Fruit fly (Drosophila melanogaster) whole organism, embryonic: ENCODE measurements around the gene POLDIP2.
A peak's percentile ranks its signal among the peaks of the same experiment; 100 is the strongest.

Experiments
- Ada2b ChIP-seq: fragments of 200-800 bp; sonication (Bioruptor generic); IDR thresholded peaks from 2 replicates; pipeline ENCODE4 v1.3.6; 2022; ENCODE audit warnings: missing biosample characterization, missing genetic modification characterization
- B-H1 ChIP-seq: fragments of 200-800 bp; sonication (Bioruptor generic); IDR thresholded peaks from 3 replicates; pipeline ENCODE4 v1.3.6; 2022; ENCODE audit warnings: missing biosample characterization, missing genetic modification characterization
- Bteb2 ChIP-seq: fragments of 200-800 bp; sonication (Bioruptor generic); optimal IDR thresholded peaks from 2 replicates; lab custom pipeline; 2016; ENCODE audit warnings: missing biosample characterization, missing genetic modification characterization
- C15 ChIP-seq: fragments of 200-800 bp; sonication (Bioruptor generic); IDR thresholded peaks from 3 replicates; pipeline ENCODE4 v1.3.6; 2022; ENCODE audit warnings: missing biosample characterization, missing genetic modification characterization
- CG10321 ChIP-seq: fragments of 200-800 bp; sonication (Bioruptor generic); IDR thresholded peaks from 2 replicates; pipeline ENCODE4 v1.3.6; 2022; ENCODE audit warnings: missing biosample characterization, missing genetic modification characterization
- CG10366 ChIP-seq: fragments of 200-800 bp; sonication (Bioruptor generic); IDR thresholded peaks from 2 replicates; pipeline ENCODE4 v1.3.6; 2022; ENCODE audit warnings: missing biosample characterization, missing genetic modification characterization
- CG10959 ChIP-seq: fragments of 200-800 bp; sonication (Bioruptor generic); IDR thresholded peaks from 2 replicates; pipeline ENCODE4 v1.3.6; 2022; ENCODE audit warnings: missing biosample characterization, missing genetic modification characterization
- CG12942 ChIP-seq: fragments of 200-800 bp; sonication (Bioruptor generic); optimal IDR thresholded peaks from 3 replicates; lab custom pipeline; 2016; ENCODE audit warnings: missing biosample characterization, missing genetic modification characterization
- CG14667 ChIP-seq: fragments of 200-800 bp; sonication (Bioruptor generic); IDR thresholded peaks from 2 replicates; pipeline ENCODE4 v1.3.6; 2022; ENCODE audit warnings: missing biosample characterization, missing genetic modification characterization
- CG14965 ChIP-seq: fragments of 200-800 bp; sonication (Bioruptor generic); optimal IDR thresholded peaks from 2 replicates; lab custom pipeline; 2016; ENCODE audit warnings: missing biosample characterization, missing genetic modification characterization, borderline replicate concordance
- CG15073 ChIP-seq: fragments of 200-800 bp; sonication (Bioruptor generic); optimal IDR thresholded peaks from 2 replicates; lab custom pipeline; 2016; ENCODE audit warnings: missing biosample characterization, missing genetic modification characterization
- CG1529 ChIP-seq: fragments of 200-800 bp; sonication (Bioruptor generic); optimal IDR thresholded peaks from 3 replicates; lab custom pipeline; 2018; ENCODE audit warnings: missing biosample characterization, missing genetic modification characterization
- CG17361 ChIP-seq: fragments of 200-800 bp; sonication (Bioruptor generic); IDR thresholded peaks from 3 replicates; pipeline ENCODE4 v1.3.6; 2022; ENCODE audit warnings: missing biosample characterization, missing genetic modification characterization
- CG18011 ChIP-seq: fragments of 200-800 bp; sonication (Bioruptor generic); optimal IDR thresholded peaks from 2 replicates; lab custom pipeline; 2017; ENCODE audit warnings: missing biosample characterization, missing genetic modification characterization, mild to moderate bottlenecking, moderate library complexity, missing genotype
- CG2678 ChIP-seq: fragments of 200-800 bp; sonication (Bioruptor generic); optimal IDR thresholded peaks from 3 replicates; lab custom pipeline; 2019; ENCODE audit warnings: missing biosample characterization, mild to moderate bottlenecking, missing genetic modification characterization, moderate library complexity
- CG33557 ChIP-seq: fragments of 200-800 bp; sonication (Bioruptor generic); optimal IDR thresholded peaks from 2 replicates; lab custom pipeline; 2019; ENCODE audit warnings: missing biosample characterization, mild to moderate bottlenecking, missing genetic modification characterization, moderate library complexity
- CG3995 ChIP-seq: fragments of 200-800 bp; sonication (Bioruptor generic); optimal IDR thresholded peaks from 3 replicates; lab custom pipeline; 2016; ENCODE audit warnings: missing biosample characterization, missing genetic modification characterization
- CG6854 ChIP-seq: fragments of 200-800 bp; sonication (Bioruptor generic); optimal IDR thresholded peaks from 3 replicates; lab custom pipeline; 2017; ENCODE audit warnings: missing biosample characterization, mild to moderate bottlenecking, missing genetic modification characterization
- CG9609 ChIP-seq: fragments of 200-800 bp; sonication (Bioruptor generic); optimal IDR thresholded peaks from 3 replicates; lab custom pipeline; 2016; ENCODE audit warnings: missing biosample characterization, missing genetic modification characterization
- CG9797 ChIP-seq: fragments of 200-800 bp; sonication (Bioruptor generic); optimal IDR thresholded peaks from 3 replicates; lab custom pipeline; 2018; ENCODE audit warnings: missing biosample characterization, mild to moderate bottlenecking, missing genetic modification characterization
- D19A ChIP-seq: fragments of 200-800 bp; optimal IDR thresholded peaks from 3 replicates; lab custom pipeline; 2019; ENCODE audit warnings: missing biosample characterization, mild to moderate bottlenecking, missing genetic modification characterization, moderate library complexity
- Dbx ChIP-seq: fragments of 200-800 bp; sonication (Bioruptor generic); IDR thresholded peaks from 3 replicates; pipeline ENCODE4 v1.3.6; 2022; ENCODE audit warnings: missing biosample characterization, missing genetic modification characterization
- Doc3 ChIP-seq: fragments of 200-800 bp; sonication (Bioruptor generic); IDR thresholded peaks from 3 replicates; pipeline ENCODE4 v1.3.6; 2022; ENCODE audit warnings: missing biosample characterization, missing genetic modification characterization; ENCODE audit not compliant: partially characterized antibody
- HHEX ChIP-seq: fragments of 200-800 bp; sonication (Bioruptor generic); optimal IDR thresholded peaks from 3 replicates; lab custom pipeline; 2017; ENCODE audit warnings: missing biosample characterization, mild to moderate bottlenecking, missing genetic modification characterization, missing genetic modification reagents
- Rx ChIP-seq: fragments of 200-800 bp; sonication (Bioruptor generic); IDR thresholded peaks from 2 replicates; pipeline ENCODE4 v1.3.6; 2022; ENCODE audit warnings: missing biosample characterization, missing genetic modification characterization
- Xbp1 ChIP-seq: fragments of 200-800 bp; sonication (Bioruptor generic); optimal IDR thresholded peaks from 3 replicates; lab custom pipeline; 2016; ENCODE audit warnings: missing biosample characterization, mild to moderate bottlenecking, missing genetic modification characterization
- YL-1 ChIP-seq: fragments of 200-800 bp; sonication (Bioruptor generic); optimal IDR thresholded peaks from 3 replicates; lab custom pipeline; 2017; ENCODE audit warnings: missing biosample characterization, mild to moderate bottlenecking, missing genetic modification characterization
- amos ChIP-seq: fragments of 200-800 bp; sonication (Bioruptor generic); IDR thresholded peaks from 2 replicates; pipeline ENCODE4 v1.3.6; 2022; ENCODE audit warnings: missing biosample characterization, missing genetic modification characterization; ENCODE audit not compliant: partially characterized antibody
- ap ChIP-seq: fragments of 200-800 bp; sonication (Bioruptor generic); IDR thresholded peaks from 2 replicates; pipeline ENCODE4 v1.3.6; 2022; ENCODE audit warnings: missing biosample characterization, missing genetic modification characterization
- bcd ChIP-seq: fragments of 200-800 bp; sonication (Bioruptor generic); optimal IDR thresholded peaks from 2 replicates; lab custom pipeline; 2017; ENCODE audit warnings: missing biosample characterization, mild to moderate bottlenecking, missing genetic modification characterization
- ci ChIP-seq: fragments of 200-800 bp; sonication (Bioruptor generic); IDR thresholded peaks from 3 replicates; pipeline ENCODE4 v1.3.6; 2022; ENCODE audit warnings: missing biosample characterization, missing genetic modification characterization
- crol ChIP-seq: fragments of 200-800 bp; sonication (Bioruptor generic); IDR thresholded peaks from 2 replicates; pipeline ENCODE4 v1.3.6; 2022; ENCODE audit warnings: missing biosample characterization, missing genetic modification characterization
- dati ChIP-seq: fragments of 200-800 bp; sonication (Bioruptor generic); IDR thresholded peaks from 2 replicates; pipeline ENCODE4 v1.3.6; 2022; ENCODE audit warnings: missing biosample characterization, missing genetic modification characterization
- fd64A ChIP-seq: fragments of 200-800 bp; sonication (Bioruptor generic); optimal IDR thresholded peaks from 3 replicates; lab custom pipeline; 2018; ENCODE audit warnings: missing biosample characterization, mild to moderate bottlenecking, missing genetic modification characterization
- gsb-n ChIP-seq: fragments of 200-800 bp; sonication (Bioruptor generic); optimal IDR thresholded peaks from 3 replicates; lab custom pipeline; 2018; ENCODE audit warnings: missing biosample characterization, mild to moderate bottlenecking, missing genetic modification characterization
- her ChIP-seq: fragments of 200-800 bp; sonication (Bioruptor generic); optimal IDR thresholded peaks from 2 replicates; lab custom pipeline; 2016; ENCODE audit warnings: missing biosample characterization, missing genetic modification characterization
- lilli ChIP-seq: fragments of 200-800 bp; sonication (Bioruptor generic); optimal IDR thresholded peaks from 3 replicates; lab custom pipeline; 2016; ENCODE audit warnings: missing biosample characterization, missing genetic modification characterization
- lmd ChIP-seq: fragments of 200-800 bp; sonication (Bioruptor generic); IDR thresholded peaks from 2 replicates; pipeline ENCODE4 v1.3.6; 2022; ENCODE audit warnings: missing biosample characterization, missing genetic modification characterization
- maf-S ChIP-seq: fragments of 200-800 bp; sonication (Bioruptor generic); optimal IDR thresholded peaks from 2 replicates; lab custom pipeline; 2016; ENCODE audit warnings: missing biosample characterization, missing genetic modification characterization
- nau ChIP-seq: fragments of 200-800 bp; sonication (Bioruptor generic); optimal IDR thresholded peaks from 3 replicates; lab custom pipeline; 2017; ENCODE audit warnings: missing biosample characterization, mild to moderate bottlenecking, missing genetic modification characterization, missing genetic modification reagents
- nmo ChIP-seq: fragments of 200-800 bp; sonication (Bioruptor generic); optimal IDR thresholded peaks from 2 replicates; lab custom pipeline; 2018; ENCODE audit warnings: missing biosample characterization, mild to moderate bottlenecking, missing genetic modification characterization, moderate library complexity
- run ChIP-seq: fragments of 200-800 bp; sonication (Bioruptor generic); optimal IDR thresholded peaks from 3 replicates; lab custom pipeline; 2018; ENCODE audit warnings: missing biosample characterization, mild to moderate bottlenecking, missing genetic modification characterization
- salm ChIP-seq: fragments of 200-800 bp; sonication (Bioruptor generic); optimal IDR thresholded peaks from 2 replicates; lab custom pipeline; 2018; ENCODE audit warnings: missing biosample characterization, mild to moderate bottlenecking, missing genetic modification characterization
- slbo ChIP-seq: fragments of 200-800 bp; sonication (Bioruptor generic); IDR thresholded peaks from 2 replicates; pipeline ENCODE4 v1.3.6; 2022; ENCODE audit warnings: missing biosample characterization, missing genetic modification characterization
- slp2 ChIP-seq: fragments of 200-800 bp; sonication (Bioruptor generic); optimal IDR thresholded peaks from 2 replicates; lab custom pipeline; 2016; ENCODE audit warnings: missing biosample characterization, missing genetic modification characterization
- trem ChIP-seq: fragments of 200-800 bp; optimal IDR thresholded peaks from 3 replicates; lab custom pipeline; 2019; ENCODE audit warnings: missing biosample characterization, mild to moderate bottlenecking, missing genetic modification characterization, moderate library complexity
- trh ChIP-seq: fragments of 200-800 bp; sonication (Bioruptor generic); optimal IDR thresholded peaks from 2 replicates; lab custom pipeline; 2016; ENCODE audit warnings: missing biosample characterization, missing genetic modification characterization
- ttk ChIP-seq: fragments of 200-800 bp; sonication (Bioruptor generic); IDR thresholded peaks from 2 replicates; pipeline ENCODE4 v2.1.2; 2022; ENCODE audit warnings: missing biosample characterization, missing genetic modification characterization
- wor ChIP-seq: fragments of 200-800 bp; sonication (Bioruptor generic); IDR thresholded peaks from 2 replicates; pipeline ENCODE4 v1.3.6; 2022; ENCODE audit warnings: missing biosample characterization, missing genetic modification characterization
- zen2 ChIP-seq: fragments of 200-800 bp; sonication (Bioruptor generic); IDR thresholded peaks from 3 replicates; pipeline ENCODE4 v1.3.6; 2022; ENCODE audit warnings: missing biosample characterization, missing genetic modification characterization; ENCODE audit not compliant: partially characterized antibody
- zfh2 ChIP-seq: fragments of 200-800 bp; sonication (Bioruptor generic); optimal IDR thresholded peaks from 2 replicates; lab custom pipeline; 2016; ENCODE audit warnings: missing biosample characterization, missing genetic modification characterization

Gene POLDIP2

DNA sequence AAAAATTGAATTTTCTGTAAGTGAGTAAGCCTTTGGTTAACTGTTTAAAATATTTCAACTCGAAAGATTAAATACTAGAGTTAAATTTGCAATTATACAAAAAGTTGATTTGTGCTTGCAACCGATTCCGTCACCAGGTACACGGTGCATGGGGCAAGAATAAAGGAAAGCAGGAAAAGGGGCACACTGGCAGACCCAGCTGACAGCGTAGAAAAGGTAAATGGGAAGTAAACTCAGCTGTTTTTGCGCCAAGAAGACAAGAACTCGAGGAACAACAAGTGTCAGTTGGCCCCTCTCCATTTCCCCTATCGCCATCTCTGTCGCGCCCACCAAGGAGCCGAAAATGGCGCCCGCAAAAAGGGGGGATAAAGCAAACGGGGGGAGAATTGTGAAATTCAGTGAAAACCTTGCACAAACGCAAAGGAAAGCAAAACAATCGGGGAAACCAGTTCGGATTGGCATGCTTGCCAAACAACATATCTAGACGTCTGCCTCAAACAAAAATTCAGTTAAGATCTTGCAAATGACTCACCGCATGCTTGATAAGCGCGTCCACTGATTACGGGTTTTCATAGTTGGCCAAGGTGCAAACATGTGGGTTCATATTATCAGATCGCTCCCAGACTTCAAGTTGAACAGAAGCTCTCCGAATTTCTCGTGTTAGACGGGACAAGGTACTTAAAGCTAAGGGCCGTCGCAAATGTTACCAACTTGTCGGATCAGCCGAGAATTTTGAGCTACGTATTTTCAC, 4.2 kb upstream of the POLDIP2 start (continued):
- no peak for TF ChIP-seq CG10366 (GFP tag; lab: Robert Waterston, UW)
- no peak for TF ChIP-seq lilli (GFP tag; lab: Kevin White, UChicago)
- TF ChIP-seq Rx = no peak
- TF ChIP-seq YL-1 = peak; percentile 43
- TF ChIP-seq zfh2 = no peak
- no peak for TF ChIP-seq her
- no peak for TF ChIP-seq Dbx (GFP tag; lab: Robert Waterston, UW)
- no peak for TF ChIP-seq CG6854 (GFP tag; lab: Kevin White, UChicago)
- TF ChIP-seq CG9797 (GFP tag; lab: Kevin White, UChicago) = peak; percentile 85
- TF ChIP-seq B-H1 = no peak
- peak; percentile 86 for TF ChIP-seq crol (GFP tag; lab: Robert Waterston, UW)
- TF ChIP-seq CG10321 = no peak
- TF ChIP-seq HHEX (GFP tag; lab: Kevin White, UChicago) = no peak
- no peak for TF ChIP-seq ci
- TF ChIP-seq CG33557 (GFP tag; lab: Kevin White, UChicago) = no peak
- TF ChIP-seq CG2678 (tag; lab: Kevin White, UChicago) = no peak
- TF ChIP-seq nmo (GFP tag; lab: Kevin White, UChicago) = peak; percentile 7
- TF ChIP-seq CG18011 = no peak
- TF ChIP-seq ttk = no peak
- TF ChIP-seq wor (GFP tag; lab: Robert Waterston, UW) = no peak
- no peak for TF ChIP-seq CG12942 (GFP tag; lab: Kevin White, UChicago)
- TF ChIP-seq amos (GFP tag; lab: Robert Waterston, UW) = no peak
- TF ChIP-seq dati (GFP tag; lab: Robert Waterston, UW) = no peak
- no peak for TF ChIP-seq ap (GFP tag; lab: Robert Waterston, UW)
- no peak for TF ChIP-seq CG15073 (GFP tag; lab: Kevin White, UChicago)
- no peak for TF ChIP-seq lmd
- TF ChIP-seq nau = no peak
- TF ChIP-seq CG14965 (GFP tag; lab: Kevin White, UChicago) = no peak
- no peak for TF ChIP-seq Doc3 (GFP tag; lab: Robert Waterston, UW)
- TF ChIP-seq CG9609 (GFP tag; lab: Kevin White, UChicago) = no peak
- TF ChIP-seq CG10959 = no peak
- no peak for TF ChIP-seq bcd
- no peak for TF ChIP-seq C15
- TF ChIP-seq maf-S (GFP tag; lab: Kevin White, UChicago) = no peak
- no peak for TF ChIP-seq gsb-n (tag; lab: Kevin White, UChicago)
- TF ChIP-seq trh (GFP tag; lab: Kevin White, UChicago) = no peak
- TF ChIP-seq zen2 = no peak
- TF ChIP-seq run (tag; lab: Kevin White, UChicago) = no peak
- TF ChIP-seq fd64A (GFP tag; lab: Kevin White, UChicago) = no peak
- TF ChIP-seq CG1529 (GFP tag; lab: Kevin White, UChicago) = no peak
- TF ChIP-seq D19A (tag; lab: Kevin White, UChicago) = peak; percentile 58
- no peak for TF ChIP-seq Bteb2 (GFP tag; lab: Kevin White, UChicago)
- no peak for TF ChIP-seq Ada2b (GFP tag; lab: Robert Waterston, UW)
- no peak for TF ChIP-seq CG3995 (GFP tag; lab: Kevin White, UChicago)
- TF ChIP-seq slp2 = no peak
- no peak for TF ChIP-seq slbo (GFP tag; lab: Robert Waterston, UW)
- TF ChIP-seq trem = peak; percentile 60
- no peak; the same call in 2 of the 3 replicates for TF ChIP-seq CG17361
- TF ChIP-seq salm (tag; lab: Kevin White, UChicago) = no peak
- no peak for TF ChIP-seq CG14667 (GFP tag; lab: Robert Waterston, UW)
- no peak for TF ChIP-seq Xbp1 (GFP tag; lab: Kevin White, UChicago)
